Worm (Caenorhabditis elegans): ENCODE data around the gene mrps-33.

The mrps-33 gene

ce11 chrIV:8764567-8764966 lies 24.7 kb upstream of the mrps-33 start, which contains the start of gene cdc-50.B:
cdc-50.B (plus strand) TSS chrIV:8764867.
- TF ChIP-seq pes-1 (GFP tag; IDR thresholded peaks at IDR 0.05) (no peak), tra-4 (tag; optimal IDR thresholded peaks at IDR 0.05) (no peak)

- TF ChIP-seq F13C5.2 (tag; optimal IDR thresholded peaks at IDR 0.05) = peak; percentile 9
- no peak for TF ChIP-seq sea-1 (GFP tag; conservative IDR thresholded peaks at IDR 0.05)
- no peak for TF ChIP-seq hmg-4 (GFP tag; optimal IDR thresholded peaks at IDR 0.05)
These were observed 22.6 kb upstream of the mrps-33 start for ce11 chrIV:8762471-8762870.

ce11 chrIV:8761896-8762295 lies 22.1 kb upstream of the mrps-33 start, which contains the start of the genes F20C5.11 and klp-11:
F20C5.11 (minus strand) TSS chrIV:8761996.
klp-11 (minus strand) TSS chrIV:8762066.
- no peak for TF ChIP-seq hmg-4 (GFP tag; optimal IDR thresholded peaks at IDR 0.05)
- TF ChIP-seq tbx-37 (GFP tag; conservative IDR thresholded peaks at IDR 0.05) = no peak

- TF ChIP-seq tbx-37 (GFP tag; conservative IDR thresholded peaks at IDR 0.05) (no peak), hmg-4 (GFP tag; optimal IDR thresholded peaks at IDR 0.05) (no peak)
These were observed 18.8 kb upstream of the mrps-33 start for ce11 chrIV:8758620-8759019.

ce11 chrIV:8757729-8758128 lies 17.9 kb upstream of the mrps-33 start:
- TF ChIP-seq ama-1 (optimal IDR thresholded peaks at IDR 0.05) = no peak
- TF ChIP-seq tra-4 (tag; optimal IDR thresholded peaks at IDR 0.05) = no peak
- TF ChIP-seq pes-1 (GFP tag; IDR thresholded peaks at IDR 0.05) = no peak
- no peak for TF ChIP-seq ets-7 (tag; optimal IDR thresholded peaks at IDR 0.05)
- no peak for TF ChIP-seq hmg-4 (GFP tag; optimal IDR thresholded peaks at IDR 0.05)
- no peak for TF ChIP-seq hnd-1 (tag; optimal IDR thresholded peaks at IDR 0.05)
- TF ChIP-seq B0310.2 (tag; optimal IDR thresholded peaks at IDR 0.05) = no peak
- no peak for TF ChIP-seq ceh-36 (tag; optimal IDR thresholded peaks at IDR 0.05)
- no peak for TF ChIP-seq aly-1 (tag; optimal IDR thresholded peaks at IDR 0.05)
- no peak for TF ChIP-seq ceh-13 (GFP tag; optimal IDR thresholded peaks at IDR 0.05)
- TF ChIP-seq tbx-11 (GFP tag; IDR thresholded peaks at IDR 0.05) = no peak
- no peak for TF ChIP-seq tbx-37 (GFP tag; conservative IDR thresholded peaks at IDR 0.05)
- TF ChIP-seq sea-1 (GFP tag; conservative IDR thresholded peaks at IDR 0.05) = no peak
- no peak for TF ChIP-seq flt-1 (GFP tag; IDR thresholded peaks at IDR 0.05)
- no peak for TF ChIP-seq hmbx-1 (tag; optimal IDR thresholded peaks at IDR 0.05)
- no peak for TF ChIP-seq scrt-1 (GFP tag; IDR thresholded peaks at IDR 0.05)
- TF ChIP-seq F13C5.2 (tag; optimal IDR thresholded peaks at IDR 0.05) = no peak

- TF ChIP-seq hmg-4 (GFP tag; optimal IDR thresholded peaks at IDR 0.05) (no peak), F13C5.2 (tag; optimal IDR thresholded peaks at IDR 0.05) (no peak), B0310.2 (tag; optimal IDR thresholded peaks at IDR 0.05) (no peak), tbx-11 (GFP tag; IDR thresholded peaks at IDR 0.05) (no peak), hmbx-1 (tag; optimal IDR thresholded peaks at IDR 0.05) (no peak), aly-1 (tag; optimal IDR thresholded peaks at IDR 0.05) (no peak), hnd-1 (tag; optimal IDR thresholded peaks at IDR 0.05) (no peak), tbx-37 (GFP tag; conservative IDR thresholded peaks at IDR 0.05) (no peak), tra-4 (tag; optimal IDR thresholded peaks at IDR 0.05) (no peak), ets-7 (tag; optimal IDR thresholded peaks at IDR 0.05) (no peak)
These were observed 14.9 kb upstream of the mrps-33 start, which contains the start of gene elli-1 for ce11 chrIV:8754727-8755126. elli-1 (minus strand) TSS chrIV:8754827.

ce11 chrIV:8754146-8754545 lies 14.3 kb upstream of the mrps-33 start:
- TF ChIP-seq hmbx-1 (tag; optimal IDR thresholded peaks at IDR 0.05) (no peak), ama-1 (optimal IDR thresholded peaks at IDR 0.05) (no peak), tbx-37 (GFP tag; conservative IDR thresholded peaks at IDR 0.05) (no peak), sea-1 (GFP tag; conservative IDR thresholded peaks at IDR 0.05) (no peak), hnd-1 (tag; optimal IDR thresholded peaks at IDR 0.05) (no peak), tbx-11 (GFP tag; IDR thresholded peaks at IDR 0.05) (no peak), flt-1 (GFP tag; IDR thresholded peaks at IDR 0.05) (no peak), ets-7 (tag; optimal IDR thresholded peaks at IDR 0.05) (no peak), scrt-1 (GFP tag; IDR thresholded peaks at IDR 0.05) (no peak), ceh-13 (GFP tag; optimal IDR thresholded peaks at IDR 0.05) (no peak)

ce11 chrIV:8752492-8752891 lies 12.7 kb upstream of the mrps-33 start:
- TF ChIP-seq hmg-4 (GFP tag; optimal IDR thresholded peaks at IDR 0.05) = no peak
- no peak for TF ChIP-seq ceh-36 (tag; optimal IDR thresholded peaks at IDR 0.05)
- TF ChIP-seq sea-1 (GFP tag; conservative IDR thresholded peaks at IDR 0.05) = no peak
- no peak for TF ChIP-seq hmbx-1 (tag; optimal IDR thresholded peaks at IDR 0.05)
- no peak for TF ChIP-seq B0310.2 (tag; optimal IDR thresholded peaks at IDR 0.05)
- TF ChIP-seq aly-1 (tag; optimal IDR thresholded peaks at IDR 0.05) = no peak
- no peak for TF ChIP-seq flt-1 (GFP tag; IDR thresholded peaks at IDR 0.05)
- TF ChIP-seq F13C5.2 (tag; optimal IDR thresholded peaks at IDR 0.05) = no peak
- no peak for TF ChIP-seq ama-1 (optimal IDR thresholded peaks at IDR 0.05)

- TF ChIP-seq B0310.2 (tag; optimal IDR thresholded peaks at IDR 0.05) (no peak), ceh-13 (GFP tag; optimal IDR thresholded peaks at IDR 0.05) (no peak), sea-1 (GFP tag; conservative IDR thresholded peaks at IDR 0.05) (no peak), hmg-4 (GFP tag; optimal IDR thresholded peaks at IDR 0.05) (no peak), scrt-1 (GFP tag; IDR thresholded peaks at IDR 0.05) (no peak), hnd-1 (tag; optimal IDR thresholded peaks at IDR 0.05) (no peak), tbx-37 (GFP tag; conservative IDR thresholded peaks at IDR 0.05) (no peak), ama-1 (optimal IDR thresholded peaks at IDR 0.05) (no peak), F13C5.2 (tag; optimal IDR thresholded peaks at IDR 0.05) (no peak), ets-7 (tag; optimal IDR thresholded peaks at IDR 0.05) (no peak), aly-1 (tag; optimal IDR thresholded peaks at IDR 0.05) (no peak), pes-1 (GFP tag; IDR thresholded peaks at IDR 0.05) (no peak), ceh-36 (tag; optimal IDR thresholded peaks at IDR 0.05) (no peak), flt-1 (GFP tag; IDR thresholded peaks at IDR 0.05) (no peak), tra-4 (tag; optimal IDR thresholded peaks at IDR 0.05) (no peak), hmbx-1 (tag; optimal IDR thresholded peaks at IDR 0.05) (no peak)
These were observed 9.1 kb upstream of the mrps-33 start for ce11 chrIV:8748967-8749366.

All from whole organism, early embryonic.